Worm (Caenorhabditis elegans) whole organism, mixed stage, embryonic: ENCODE results near the gene C50B6.3.

ENCODE experiments used
- ceh-43 ChIP-seq: fragments of 200-800 bp; sonication (Bioruptor generic); optimal IDR thresholded peaks from 2 replicates; lab custom pipeline; 2018; ENCODE audit warnings: mild to moderate bottlenecking, missing genetic modification characterization, moderate library complexity, missing compliant biosample characterization
- ces-1 ChIP-seq: fragments of 150-350 bp; optimal IDR thresholded peaks from 2 replicates; lab custom pipeline; 2014; ENCODE audit warnings: missing biosample characterization, missing genetic modification reagents, missing genetic modification characterization
- lin-13 ChIP-seq: fragments of 150-350 bp; optimal IDR thresholded peaks from 2 replicates; lab custom pipeline; 2014; ENCODE audit warnings: missing biosample characterization, missing genetic modification characterization
- lsy-2 ChIP-seq: fragments of 150-350 bp; optimal IDR thresholded peaks from 2 replicates; lab custom pipeline; 2014; ENCODE audit warnings: missing biosample characterization, missing genetic modification characterization
- mab-5 ChIP-seq: fragments of 150-350 bp; optimal IDR thresholded peaks from 2 replicates; lab custom pipeline; 2014; ENCODE audit warnings: missing biosample characterization, missing genetic modification characterization
- nhr-28 ChIP-seq: fragments of 150-350 bp; optimal IDR thresholded peaks from 2 replicates; lab custom pipeline; 2014; ENCODE audit warnings: missing biosample characterization, missing genetic modification characterization
- nhr-76 ChIP-seq: sonication (generic microtip); optimal IDR thresholded peaks from 2 replicates; lab custom pipeline; 2017; ENCODE audit warnings: missing biosample characterization, missing genetic modification characterization
- pha-4 ChIP-seq: fragments of 150-350 bp; optimal IDR thresholded peaks from 2 replicates; lab custom pipeline; 2018; ENCODE audit warnings: missing biosample characterization, missing genetic modification reagents, missing genetic modification characterization
- snpc-4 ChIP-seq: fragments of 150-350 bp; optimal IDR thresholded peaks from 2 replicates; lab custom pipeline; 2014; ENCODE audit warnings: missing biosample characterization, missing genetic modification characterization
- unc-62 ChIP-seq: fragments of 150-350 bp; optimal IDR thresholded peaks from 2 replicates; lab custom pipeline; 2014; ENCODE audit warnings: missing biosample characterization, missing genetic modification reagents, missing genetic modification characterization

DNA sequence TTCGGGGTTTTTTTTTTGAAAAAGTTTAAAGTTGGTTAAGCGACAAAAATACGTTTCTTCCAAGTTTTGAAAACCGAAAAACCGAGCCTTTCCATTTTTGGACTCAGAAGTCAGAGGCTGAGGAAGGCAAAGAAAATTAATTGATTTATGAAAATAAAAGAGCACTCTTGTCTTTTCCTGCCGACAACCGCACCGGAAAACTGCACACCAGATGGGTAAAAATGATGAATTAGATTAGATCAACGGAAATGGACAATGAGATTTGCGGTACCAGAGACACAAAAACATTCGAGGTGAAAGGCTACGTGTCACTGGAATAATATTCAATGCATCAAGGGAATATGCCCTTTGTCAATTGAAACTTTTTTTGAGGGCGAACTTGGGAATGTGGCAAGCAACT is 18.9 kb upstream of the C50B6.3 start:
- TF ChIP-seq nhr-28 (tag; lab: Kevin White, UChicago): no peak
- peak; percentile 96 for TF ChIP-seq ces-1 (GFP tag; lab: Kevin White, UChicago)
- TF ChIP-seq snpc-4 (tag; lab: Kevin White, UChicago): no peak
- TF ChIP-seq unc-62 (GFP tag; lab: Kevin White, UChicago): no peak
- TF ChIP-seq mab-5 (tag; lab: Kevin White, UChicago): no peak
- TF ChIP-seq pha-4 (tag; lab: Kevin White, UChicago): no peak
- no peak for TF ChIP-seq nhr-76 (tag; lab: Kevin White, UChicago)
- no peak for TF ChIP-seq lin-13
- TF ChIP-seq ceh-43: no peak
- no peak for TF ChIP-seq lsy-2 (tag; lab: Kevin White, UChicago)
